Fruit fly (Drosophila melanogaster): Measurements from ENCODE around the gene btl.

Gene btl

dm6 chr3L:14028485-14029384 is 46.8 kb upstream of the btl start, which contains the start of gene Ptip (continued):
- TF ChIP-seq CG13296 (GFP tag; optimal IDR thresholded peaks at IDR 0.05), result peak; percentile 42
- no peak for TF ChIP-seq mirr (GFP tag; optimal IDR thresholded peaks at IDR 0.05)
- TF ChIP-seq CG12744 (GFP tag; optimal IDR thresholded peaks at IDR 0.05), result no peak
- no peak for TF ChIP-seq CG15011 (GFP tag; optimal IDR thresholded peaks at IDR 0.05)
- peak; percentile 6 for TF ChIP-seq pho (GFP tag; optimal IDR thresholded peaks at IDR 0.05)
- peak; percentile 89 for TF ChIP-seq tna (GFP tag; IDR thresholded peaks at IDR 0.05; ENCODE audit: partially characterized antibody)
- peak; percentile 49 for TF ChIP-seq lab (GFP tag; optimal IDR thresholded peaks at IDR 0.05)
- no peak for TF ChIP-seq twi (tag; optimal IDR thresholded peaks at IDR 0.05)
- peak; percentile 61 for TF ChIP-seq slbo (GFP tag; IDR thresholded peaks at IDR 0.05)
- 0 out of 3 replicates have a peak, but pooled peaks have one; percentile 7 for TF ChIP-seq CG11456 (GFP tag; IDR thresholded peaks at IDR 0.05)
- peak; percentile 65 for TF ChIP-seq pita (GFP tag; optimal IDR thresholded peaks at IDR 0.05)
- no peak for TF ChIP-seq Taf1 (GFP tag; IDR thresholded peaks at IDR 0.05)
- TF ChIP-seq CG33213 (GFP tag; optimal IDR thresholded peaks at IDR 0.05), result peak; percentile 53
- TF ChIP-seq CG6254 (GFP tag; optimal IDR thresholded peaks at IDR 0.05), result peak; percentile 100
- TF ChIP-seq Awh (GFP tag; IDR thresholded peaks at IDR 0.05), result peak; percentile 58; the same call in 1 of the 2 replicates
- TF ChIP-seq fd3F (GFP tag; optimal IDR thresholded peaks at IDR 0.05), result no peak
- TF ChIP-seq nerfin-1 (tag; optimal IDR thresholded peaks at IDR 0.05), result peak; percentile 33
- TF ChIP-seq Mad (GFP tag; optimal IDR thresholded peaks at IDR 0.05), result no peak
- TF ChIP-seq Doc3 (GFP tag; IDR thresholded peaks at IDR 0.05; ENCODE audit: partially characterized antibody), result peak; percentile 87
- TF ChIP-seq Kr (GFP tag; optimal IDR thresholded peaks at IDR 0.05), result no peak
- peak; percentile 25 for TF ChIP-seq CG12391 (tag; optimal IDR thresholded peaks at IDR 0.05)
- TF ChIP-seq knrl (GFP tag; IDR thresholded peaks at IDR 0.05; ENCODE audit: partially characterized antibody), result peak; percentile 97
- TF ChIP-seq CG17829 (tag; optimal IDR thresholded peaks at IDR 0.05), result peak; percentile 11
- no peak for TF ChIP-seq gcm2 (GFP tag; optimal IDR thresholded peaks at IDR 0.05)
- no peak for TF ChIP-seq tio (GFP tag; optimal IDR thresholded peaks at IDR 0.05)
- TF ChIP-seq Gsc (GFP tag; IDR thresholded peaks at IDR 0.05), result no peak
- no peak for TF ChIP-seq da (GFP tag; optimal IDR thresholded peaks at IDR 0.05)
- TF ChIP-seq sc (optimal IDR thresholded peaks at IDR 0.05), result no peak
- no peak for TF ChIP-seq sc (GFP tag; optimal IDR thresholded peaks at IDR 0.05)
- no peak for TF ChIP-seq CG30431 (GFP tag; optimal IDR thresholded peaks at IDR 0.05)
- peak; percentile 91 for TF ChIP-seq CG2116 (GFP tag; optimal IDR thresholded peaks at IDR 0.05)
- TF ChIP-seq CG4707 (GFP tag; optimal IDR thresholded peaks at IDR 0.05), result peak; percentile 99
- TF ChIP-seq dmrt11E (tag; optimal IDR thresholded peaks at IDR 0.05), result no peak
- TF ChIP-seq ham (GFP tag; IDR thresholded peaks at IDR 0.05), result no peak
- TF ChIP-seq Six4 (GFP tag; optimal IDR thresholded peaks at IDR 0.05), result peak; percentile 2
- peak; percentile 6 for TF ChIP-seq HmgD (GFP tag; optimal IDR thresholded peaks at IDR 0.05)
- no peak for TF ChIP-seq CG6689 (GFP tag; IDR thresholded peaks at IDR 0.05)
- TF ChIP-seq E2f1 (GFP tag; IDR thresholded peaks at IDR 0.05), result peak; percentile 98
- TF ChIP-seq croc (GFP tag; conservative IDR thresholded peaks at IDR 0.05), result no peak
- TF ChIP-seq danr (GFP tag; IDR thresholded peaks at IDR 0.05), result no peak
- TF ChIP-seq CG16779 (GFP tag; IDR thresholded peaks at IDR 0.05), result no peak
- TF ChIP-seq Scr (GFP tag; IDR thresholded peaks at IDR 0.05; ENCODE audit: partially characterized antibody), result peak; percentile 96
- peak; percentile 57; the same call in 1 of the 2 replicates for TF ChIP-seq wdn (GFP tag; IDR thresholded peaks at IDR 0.05)
- peak; percentile 56 for TF ChIP-seq B-H2 (GFP tag; optimal IDR thresholded peaks at IDR 0.05)
- TF ChIP-seq CG14710 (tag; optimal IDR thresholded peaks at IDR 0.05), result peak; percentile 79
- peak; percentile 71 for TF ChIP-seq CG8478 (optimal IDR thresholded peaks at IDR 0.05)
- peak; percentile 97 for TF ChIP-seq CG42726 (GFP tag; IDR thresholded peaks at IDR 0.05; ENCODE audit: partially characterized antibody)
- TF ChIP-seq ci (GFP tag; IDR thresholded peaks at IDR 0.05), result peak; percentile 87
- TF ChIP-seq tll (GFP tag; optimal IDR thresholded peaks at IDR 0.05), result peak in 1 of 2 experiments; percentile 25
